Fruit fly (Drosophila melanogaster) whole organism: Measurements from ENCODE around the gene Ptpmeg2.
A peak's percentile ranks its signal among the peaks of the same experiment; 100 is the strongest.

Source experiments
- CG8478 ChIP-seq: fragments of >200 bp; optimal IDR thresholded peaks from 2 replicates; lab custom pipeline; 2018; ENCODE audit warnings: inconsistent platforms
- Dll ChIP-seq: fragments of >200 bp; optimal IDR thresholded peaks from 2 replicates; lab custom pipeline; 2017
- EcR ChIP-seq, 2 experiments: fragments of >200 bp; optimal IDR thresholded peaks; 2 replicates each; lab custom pipeline; 2017; ENCODE audit warnings: missing biosample characterization in 2 of 2, missing genetic modification characterization in 2 of 2, missing genetic modification reagents in 2 of 2
- pan ChIP-seq: fragments of >200 bp; optimal IDR thresholded peaks from 2 replicates; lab custom pipeline; 2017
- psq ChIP-seq: fragments of >200 bp; optimal IDR thresholded peaks from 2 replicates; lab custom pipeline; 2017
- usp ChIP-seq: fragments of >200 bp; optimal IDR thresholded peaks from 2 replicates; lab custom pipeline; 2017; ENCODE audit warnings: missing biosample characterization, missing genetic modification characterization, mixed read lengths

Gene Ptpmeg2

DNA sequence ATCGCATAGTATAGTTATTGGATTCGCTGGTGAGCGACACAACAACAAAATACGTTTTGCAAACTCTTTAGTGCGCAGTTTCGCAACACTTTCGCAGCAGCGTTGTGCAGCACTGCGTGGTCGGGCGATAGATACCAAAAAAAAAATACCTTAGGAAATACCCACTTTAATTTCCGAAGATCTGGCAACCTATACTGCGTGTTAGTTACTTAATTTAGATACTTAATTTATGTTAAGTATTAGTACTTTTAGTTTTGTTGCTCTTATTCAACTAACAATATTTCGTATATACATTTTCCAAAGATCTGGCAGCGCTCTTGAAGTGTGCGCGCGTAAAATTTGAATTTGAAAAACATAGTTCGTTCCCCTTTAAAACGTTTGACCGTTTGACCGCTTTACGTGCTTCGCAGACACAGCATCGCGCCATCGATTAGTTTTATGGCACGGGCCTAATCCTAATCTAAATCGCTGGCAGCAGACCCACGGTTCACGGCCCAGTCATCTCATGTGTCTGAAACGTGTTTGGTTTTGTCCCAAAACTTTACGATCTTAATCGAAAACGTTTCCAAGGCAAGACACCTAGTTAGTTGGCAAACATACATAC lies 78.9 kb downstream of the Ptpmeg2 start, which contains the start of gene LPCAT:
LPCAT (minus strand) TSS at position 70 of the 604 bp plus-strand sequence.
- no peak for TF ChIP-seq pan (lab: Kevin White, UChicago)
- no peak for TF ChIP-seq CG8478 (lab: Kevin White, UChicago)
- no peak for TF ChIP-seq EcR (GFP tag; optimal IDR thresholded peaks at IDR 0.05; lab: Kevin White, UChicago)
- TF ChIP-seq Dll (lab: Kevin White, UChicago) = no peak
- TF ChIP-seq psq (lab: Kevin White, UChicago) = no peak
- TF ChIP-seq usp (GFP tag; lab: Kevin White, UChicago) = no peak

DNA sequence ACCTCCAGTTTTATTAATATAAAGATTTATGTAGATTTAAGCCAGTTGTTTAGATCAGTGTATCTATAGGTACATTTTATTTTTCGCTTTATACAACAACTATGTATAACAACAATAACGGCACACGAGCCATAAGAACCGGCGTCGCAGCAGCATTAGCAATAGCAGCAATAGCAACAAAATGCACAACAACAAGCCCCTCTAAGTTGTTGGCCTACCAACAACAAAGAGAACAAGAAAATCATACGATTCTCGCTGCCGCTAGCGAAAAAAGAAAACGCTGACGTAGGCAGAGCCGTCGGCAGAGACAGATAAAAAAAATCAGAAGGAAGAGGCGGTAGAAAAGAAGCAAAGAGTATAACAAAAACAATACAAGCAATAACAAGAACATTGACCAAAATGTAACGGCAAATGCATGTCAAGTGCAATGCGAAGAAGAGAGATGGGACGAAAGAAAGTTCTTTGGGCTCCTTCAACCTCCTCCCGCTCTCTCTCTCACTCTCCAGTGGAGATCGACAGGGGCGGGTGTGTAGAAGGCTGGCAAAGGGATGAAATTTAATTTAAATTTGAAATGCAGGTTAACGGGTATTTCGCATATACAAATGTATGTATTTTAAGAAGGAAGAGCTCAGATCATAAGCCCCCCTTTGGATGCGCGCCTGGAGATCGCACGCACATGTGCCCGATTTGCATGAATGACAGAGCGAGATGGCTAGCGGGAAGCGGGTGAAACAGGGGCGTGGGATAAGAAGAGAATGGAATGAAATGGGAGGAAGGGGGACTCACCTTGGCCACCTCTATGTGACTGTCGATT lies 80.0 kb downstream of the Ptpmeg2 start:
- TF ChIP-seq psq (lab: Kevin White, UChicago) (peak; percentile 39), pan (lab: Kevin White, UChicago) (no peak), EcR (GFP tag; optimal IDR thresholded peaks at IDR 0.05; lab: Kevin White, UChicago) (peak in 1 of 2 experiments; percentile 60)

DNA sequence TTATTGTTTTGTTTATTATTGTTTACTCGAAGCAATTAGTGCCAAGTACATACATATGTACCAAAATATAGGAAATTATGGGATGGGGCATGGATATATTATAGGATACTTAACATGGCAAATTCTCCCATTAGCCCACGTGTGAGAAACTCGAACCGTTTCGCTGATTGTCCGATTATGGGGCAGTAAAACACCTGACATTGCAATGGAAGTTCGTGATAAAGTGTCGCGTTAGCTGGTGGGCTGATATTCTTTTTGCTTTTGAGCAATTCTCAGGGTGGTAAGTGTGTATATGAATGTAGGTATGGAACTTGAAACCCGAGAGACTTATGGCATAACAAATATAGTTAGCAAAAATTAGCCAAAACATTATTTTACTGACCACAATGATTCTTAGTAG lies 80.9 kb downstream of the Ptpmeg2 start:
- TF ChIP-seq usp (GFP tag; lab: Kevin White, UChicago) (no peak), Dll (lab: Kevin White, UChicago) (no peak), EcR (GFP tag; optimal IDR thresholded peaks at IDR 0.05; lab: Kevin White, UChicago) (no peak), psq (lab: Kevin White, UChicago) (no peak), pan (lab: Kevin White, UChicago) (no peak), CG8478 (lab: Kevin White, UChicago) (no peak)

DNA sequence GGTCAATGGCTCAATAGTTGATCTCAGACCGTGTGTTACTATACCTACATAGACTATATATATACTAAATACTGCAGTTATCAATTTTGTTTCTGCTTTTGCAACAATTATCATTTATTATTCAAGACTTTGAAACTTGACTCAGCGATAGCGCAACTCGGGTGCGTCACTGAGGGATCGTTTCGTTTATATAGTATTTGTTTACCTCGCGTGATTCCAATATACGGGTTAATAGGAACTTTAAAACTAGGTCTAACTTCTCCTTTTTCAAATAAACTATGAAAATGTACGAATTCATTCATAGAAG lies 81.7 kb downstream of the Ptpmeg2 start:
- TF ChIP-seq pan (lab: Kevin White, UChicago) (no peak), Dll (lab: Kevin White, UChicago) (no peak), psq (lab: Kevin White, UChicago) (no peak), CG8478 (lab: Kevin White, UChicago) (no peak), usp (GFP tag; lab: Kevin White, UChicago) (no peak), EcR (GFP tag; optimal IDR thresholded peaks at IDR 0.05; lab: Kevin White, UChicago) (no peak)

DNA sequence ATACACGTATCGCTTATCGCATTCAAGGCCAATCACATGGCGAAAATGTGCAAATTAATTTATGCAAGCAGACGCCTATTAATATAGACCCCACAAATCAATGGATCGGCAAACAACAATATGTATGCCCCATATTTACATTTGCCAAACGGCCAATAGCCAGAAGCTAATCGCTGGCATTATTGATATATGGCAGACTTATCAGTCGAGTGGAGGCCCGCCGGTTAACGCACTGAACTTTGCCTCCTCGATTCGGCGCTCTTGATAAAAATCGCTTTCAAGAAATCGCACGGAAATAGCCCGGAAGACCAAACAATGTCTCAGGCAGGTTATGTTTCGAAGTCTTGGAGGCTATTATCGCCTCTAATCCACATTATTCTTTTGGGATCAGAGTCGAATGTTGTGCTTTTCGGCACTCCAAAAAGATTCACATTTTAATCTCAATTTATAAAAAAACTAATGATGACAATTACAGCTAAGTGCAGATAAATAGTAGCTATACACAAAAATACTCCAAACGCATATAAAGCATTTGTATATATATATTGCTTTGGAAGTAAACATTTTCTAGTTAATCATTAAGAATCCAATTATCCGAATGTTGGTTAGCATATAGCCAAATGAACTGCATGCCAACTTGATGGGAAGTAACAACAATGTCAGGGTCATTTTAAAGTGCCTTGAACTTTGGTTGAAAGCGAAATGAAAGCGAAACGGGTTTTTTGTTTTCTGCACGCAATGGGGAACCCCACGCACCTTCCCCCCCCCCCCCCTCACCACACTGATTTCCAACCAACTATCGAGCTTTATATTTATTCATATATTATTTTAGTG lies 82.2 kb downstream of the Ptpmeg2 start:
- TF ChIP-seq usp (GFP tag; lab: Kevin White, UChicago) (no peak), EcR (GFP tag; optimal IDR thresholded peaks at IDR 0.05; lab: Kevin White, UChicago) (no peak), pan (lab: Kevin White, UChicago) (no peak), Dll (lab: Kevin White, UChicago) (no peak), CG8478 (lab: Kevin White, UChicago) (no peak), psq (lab: Kevin White, UChicago) (no peak)
